Fruit fly (Drosophila melanogaster) whole organism, embryonic: ENCODE data around the gene CG9628.

ENCODE experiments used
- Bdp1 ChIP-seq: fragments of 200-800 bp; sonication (Bioruptor generic); optimal IDR thresholded peaks from 3 replicates; lab custom pipeline; 2016; ENCODE audit warnings: missing biosample characterization, missing genetic modification characterization
- Bteb2 ChIP-seq: fragments of 200-800 bp; sonication (Bioruptor generic); optimal IDR thresholded peaks from 2 replicates; lab custom pipeline; 2016; ENCODE audit warnings: missing biosample characterization, missing genetic modification characterization
- CG10431 ChIP-seq: fragments of 200-800 bp; sonication (Bioruptor generic); optimal IDR thresholded peaks from 3 replicates; lab custom pipeline; 2018; ENCODE audit warnings: missing biosample characterization, mild to moderate bottlenecking, missing genetic modification characterization
- CG10959 ChIP-seq: fragments of 200-800 bp; sonication (Bioruptor generic); IDR thresholded peaks from 2 replicates; pipeline ENCODE4 v1.3.6; 2022; ENCODE audit warnings: missing biosample characterization, missing genetic modification characterization
- CG11398 ChIP-seq: fragments of 200-800 bp; sonication (Bioruptor generic); optimal IDR thresholded peaks from 2 replicates; lab custom pipeline; 2016; ENCODE audit warnings: missing biosample characterization, missing genetic modification characterization
- CG11504 ChIP-seq: fragments of 200-800 bp; sonication (Bioruptor generic); optimal IDR thresholded peaks from 3 replicates; lab custom pipeline; 2019; ENCODE audit warnings: missing biosample characterization, mild to moderate bottlenecking, missing genetic modification characterization, moderate library complexity
- CG14860 ChIP-seq: fragments of 200-800 bp; sonication (Bioruptor generic); IDR thresholded peaks from 3 replicates; pipeline ENCODE4 v1.3.6; 2022; ENCODE audit warnings: missing biosample characterization, missing genetic modification characterization; ENCODE audit not compliant: partially characterized antibody
- CG14965 ChIP-seq: fragments of 200-800 bp; sonication (Bioruptor generic); optimal IDR thresholded peaks from 2 replicates; lab custom pipeline; 2016; ENCODE audit warnings: missing biosample characterization, missing genetic modification characterization, borderline replicate concordance
- CG15269 ChIP-seq: fragments of 200-800 bp; sonication (Bioruptor generic); optimal IDR thresholded peaks from 2 replicates; lab custom pipeline; 2018; ENCODE audit warnings: missing biosample characterization, mild to moderate bottlenecking, missing genetic modification characterization, moderate library complexity
- CG15514 ChIP-seq: fragments of 200-800 bp; sonication (Bioruptor generic); optimal IDR thresholded peaks from 3 replicates; lab custom pipeline; 2017; ENCODE audit warnings: missing biosample characterization, missing genetic modification characterization, mild to moderate bottlenecking, moderate library complexity, missing genetic modification reagents
- CG2202 ChIP-seq: fragments of 200-800 bp; sonication (Bioruptor generic); optimal IDR thresholded peaks from 2 replicates; lab custom pipeline; 2018; ENCODE audit warnings: missing biosample characterization, mild to moderate bottlenecking, missing genetic modification characterization
- CG3407 ChIP-seq: fragments of 200-800 bp; sonication (Bioruptor generic); optimal IDR thresholded peaks from 2 replicates; lab custom pipeline; 2018; ENCODE audit warnings: missing biosample characterization, mild to moderate bottlenecking, missing genetic modification characterization
- CG3726 ChIP-seq: fragments of 200-800 bp; sonication (Bioruptor generic); IDR thresholded peaks from 3 replicates; pipeline ENCODE4, ENCODE4 v1.3.6; 2022; ENCODE audit warnings: missing biosample characterization, missing genetic modification characterization
- CG4424 ChIP-seq: fragments of 200-800 bp; sonication (Bioruptor generic); optimal IDR thresholded peaks from 3 replicates; lab custom pipeline; 2016; ENCODE audit warnings: missing biosample characterization, missing genetic modification characterization
- CG5953 ChIP-seq: fragments of 200-800 bp; sonication (Bioruptor generic); IDR thresholded peaks from 2 replicates; pipeline ENCODE4 v1.3.6; 2022; ENCODE audit warnings: missing biosample characterization, missing genetic modification characterization
- CG6683 ChIP-seq: fragments of 200-800 bp; sonication (Bioruptor generic); optimal IDR thresholded peaks from 2 replicates; lab custom pipeline; 2017; ENCODE audit warnings: missing biosample characterization, mild to moderate bottlenecking, missing genetic modification characterization, missing genetic modification reagents
- CG7271 ChIP-seq: fragments of 200-800 bp; sonication (Bioruptor generic); optimal IDR thresholded peaks from 2 replicates; lab custom pipeline; 2018; ENCODE audit warnings: missing biosample characterization, mild to moderate bottlenecking, missing genetic modification characterization, moderate library complexity
- CG7987 ChIP-seq: fragments of 200-800 bp; sonication (Bioruptor generic); optimal IDR thresholded peaks from 2 replicates; lab custom pipeline; 2018; ENCODE audit warnings: missing biosample characterization, mild to moderate bottlenecking, missing genetic modification characterization, moderate library complexity
- CG8089 ChIP-seq: fragments of 200-800 bp; sonication (Bioruptor generic); optimal IDR thresholded peaks from 3 replicates; lab custom pipeline; 2016; ENCODE audit warnings: missing biosample characterization, missing genetic modification characterization
- CkIIα-i1 ChIP-seq: fragments of 200-800 bp; sonication (Bioruptor generic); IDR thresholded peaks from 2 replicates; pipeline ENCODE4 v1.3.6; 2022; ENCODE audit warnings: missing biosample characterization, missing genetic modification characterization
- Dip3 ChIP-seq: fragments of 200-800 bp; sonication (Bioruptor generic); optimal IDR thresholded peaks from 3 replicates; lab custom pipeline; 2016; ENCODE audit warnings: missing biosample characterization, missing genetic modification characterization
- Dref ChIP-seq: fragments of 200-800 bp; sonication (Bioruptor generic); IDR thresholded peaks from 2 replicates; pipeline ENCODE4 v1.3.6; 2022; ENCODE audit warnings: missing biosample characterization, missing genetic modification characterization
- Gsc ChIP-seq: fragments of 200-800 bp; sonication (Bioruptor generic); IDR thresholded peaks from 2 replicates; pipeline ENCODE4 v1.3.6; 2022; ENCODE audit warnings: missing biosample characterization, missing genetic modification characterization
- Hr3 ChIP-seq: fragments of 200-800 bp; sonication (Bioruptor generic); optimal IDR thresholded peaks from 3 replicates; lab custom pipeline; 2016; ENCODE audit warnings: missing biosample characterization, missing genetic modification characterization
- MBD-R2 ChIP-seq: fragments of 200-800 bp; sonication (Bioruptor generic); IDR thresholded peaks from 2 replicates; pipeline ENCODE4 v1.3.6; 2022; ENCODE audit warnings: missing biosample characterization, missing genetic modification characterization
- Mes4 ChIP-seq: fragments of 200-800 bp; sonication (Bioruptor generic); optimal IDR thresholded peaks from 2 replicates; lab custom pipeline; 2016; ENCODE audit warnings: missing biosample characterization, missing genetic modification characterization
- Mrtf ChIP-seq: fragments of 200-800 bp; sonication (Bioruptor generic); IDR thresholded peaks from 3 replicates; pipeline ENCODE4 v1.3.6; 2022; ENCODE audit warnings: missing biosample characterization, missing genetic modification characterization
- Opbp ChIP-seq: fragments of 200-800 bp; sonication (Bioruptor generic); IDR thresholded peaks from 3 replicates; pipeline ENCODE4 v1.3.6; 2022; ENCODE audit warnings: missing biosample characterization, missing genetic modification characterization; ENCODE audit not compliant: partially characterized antibody
- Optix ChIP-seq: fragments of 200-800 bp; sonication (Bioruptor generic); IDR thresholded peaks from 3 replicates; pipeline ENCODE4 v1.3.6; 2022; ENCODE audit warnings: missing biosample characterization, missing genetic modification characterization
- Stat92E ChIP-seq, 3 experiments: fragments of >200 bp in 2 of 3; fragments of 200-800 bp in 1 of 3; sonication (Bioruptor generic) in 1 of 3; optimal IDR thresholded peaks; 2 replicates each; lab custom pipeline; 2017 to 2019; ENCODE audit warnings: missing biosample characterization in 3 of 3, missing genetic modification characterization in 3 of 3, mild to moderate bottlenecking in 1 of 3, moderate library complexity in 1 of 3
- Usf ChIP-seq: fragments of 200-800 bp; sonication (Bioruptor generic); optimal IDR thresholded peaks from 2 replicates; lab custom pipeline; 2017; ENCODE audit warnings: missing genotype, missing biosample characterization, missing genetic modification characterization
- ap ChIP-seq: fragments of 200-800 bp; sonication (Bioruptor generic); IDR thresholded peaks from 2 replicates; pipeline ENCODE4 v1.3.6; 2022; ENCODE audit warnings: missing biosample characterization, missing genetic modification characterization
- bbx ChIP-seq: fragments of 200-800 bp; sonication (Bioruptor generic); IDR thresholded peaks from 2 replicates; pipeline ENCODE4 v1.3.6; 2022; ENCODE audit warnings: missing biosample characterization, missing genetic modification characterization; ENCODE audit not compliant: partially characterized antibody
- corto ChIP-seq: fragments of 200-800 bp; sonication (Bioruptor generic); optimal IDR thresholded peaks from 2 replicates; lab custom pipeline; 2016; ENCODE audit warnings: missing biosample characterization, mild to moderate bottlenecking, missing genetic modification characterization, moderate library complexity
- esg ChIP-seq: fragments of 200-800 bp; sonication (Bioruptor generic); conservative IDR thresholded peaks from 2 replicates; pipeline ENCODE4 v1.3.6; 2022; ENCODE audit warnings: missing biosample characterization, missing genetic modification characterization
- jigr1 ChIP-seq: fragments of 200-800 bp; sonication (Bioruptor generic); IDR thresholded peaks from 3 replicates; pipeline ENCODE4 v1.3.6; 2022; ENCODE audit warnings: missing biosample characterization, missing genetic modification characterization
- kah ChIP-seq: fragments of 200-800 bp; sonication (Bioruptor generic); optimal IDR thresholded peaks from 2 replicates; lab custom pipeline; 2018; ENCODE audit warnings: missing biosample characterization, mild to moderate bottlenecking, missing genetic modification characterization
- kni ChIP-seq: fragments of 200-800 bp; sonication (Bioruptor generic); optimal IDR thresholded peaks from 3 replicates; lab custom pipeline; 2017; ENCODE audit warnings: mild to moderate bottlenecking, missing biosample characterization, missing genetic modification reagents, missing genetic modification characterization
- lab ChIP-seq: fragments of 200-800 bp; sonication (Bioruptor generic); optimal IDR thresholded peaks from 3 replicates; lab custom pipeline; 2017; ENCODE audit warnings: missing biosample characterization, missing genetic modification characterization, mild to moderate bottlenecking, moderate library complexity, missing genetic modification reagents
- ranshi ChIP-seq: fragments of 200-800 bp; sonication (Bioruptor generic); IDR thresholded peaks from 2 replicates; pipeline ENCODE4 v1.3.6; 2022; ENCODE audit warnings: missing biosample characterization, missing genetic modification characterization
- run ChIP-seq: fragments of 200-800 bp; sonication (Bioruptor generic); optimal IDR thresholded peaks from 3 replicates; lab custom pipeline; 2018; ENCODE audit warnings: missing biosample characterization, mild to moderate bottlenecking, missing genetic modification characterization
- sc ChIP-seq, 3 experiments: fragments of >200 bp in 2 of 3; fragments of 200-800 bp in 1 of 3; sonication (Bioruptor generic) in 1 of 3; optimal IDR thresholded peaks; 2 replicates in 2 of 3; 3 replicates in 1 of 3; lab custom pipeline; 2017; ENCODE audit warnings: mild to moderate bottlenecking in 1 of 3, missing biosample characterization in 1 of 3, missing genetic modification characterization in 1 of 3, missing genetic modification reagents in 1 of 3
- seq ChIP-seq: fragments of 200-800 bp; sonication (Bioruptor generic); IDR thresholded peaks from 2 replicates; pipeline ENCODE4 v1.3.6; 2022; ENCODE audit warnings: missing biosample characterization, missing genetic modification characterization
- tgo ChIP-seq: fragments of 200-800 bp; sonication (Bioruptor generic); IDR thresholded peaks from 3 replicates; pipeline ENCODE4 v1.3.6; 2022; ENCODE audit warnings: missing biosample characterization, missing genetic modification characterization
- toy ChIP-seq: fragments of 200-800 bp; sonication (Bioruptor generic); IDR thresholded peaks from 2 replicates; pipeline ENCODE4 v1.3.6; 2022; ENCODE audit warnings: missing biosample characterization, missing genetic modification characterization
- trem ChIP-seq: fragments of 200-800 bp; optimal IDR thresholded peaks from 3 replicates; lab custom pipeline; 2019; ENCODE audit warnings: missing biosample characterization, mild to moderate bottlenecking, missing genetic modification characterization, moderate library complexity
- zen2 ChIP-seq: fragments of 200-800 bp; sonication (Bioruptor generic); IDR thresholded peaks from 3 replicates; pipeline ENCODE4 v1.3.6; 2022; ENCODE audit warnings: missing biosample characterization, missing genetic modification characterization; ENCODE audit not compliant: partially characterized antibody
- zf30C ChIP-seq: fragments of 200-800 bp; sonication (Bioruptor generic); optimal IDR thresholded peaks from 3 replicates; lab custom pipeline; 2018; ENCODE audit warnings: missing biosample characterization, mild to moderate bottlenecking, missing genetic modification characterization
- zfh1 ChIP-seq: fragments of 200-800 bp; sonication (Bioruptor generic); IDR thresholded peaks from 3 replicates; pipeline ENCODE4 v1.3.6; 2022; ENCODE audit warnings: missing biosample characterization, missing genetic modification characterization

CG9628 gene

DNA sequence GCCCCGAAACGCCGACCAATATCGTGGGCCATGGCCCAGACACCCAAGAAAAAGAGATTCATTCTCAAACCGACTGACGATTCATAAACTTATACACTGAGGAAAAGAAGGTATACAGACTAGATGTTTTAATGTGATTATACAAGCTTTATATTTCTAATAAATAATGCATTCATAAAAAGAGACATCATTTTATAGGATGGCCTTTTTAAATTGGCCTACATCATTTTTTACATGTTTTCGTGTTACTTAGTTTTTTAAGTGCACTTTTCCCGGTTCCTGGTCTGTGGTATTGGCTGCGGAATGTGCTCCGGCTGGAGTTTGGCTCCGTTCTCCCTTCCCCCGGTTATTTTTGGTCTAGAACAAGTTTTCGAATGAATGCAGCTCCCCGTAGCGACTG lies 30.0 kb downstream of the CG9628 start (continued):
- TF ChIP-seq esg (GFP tag; lab: Robert Waterston, UW) (peak; percentile 51), CkIIα-i1 (GFP tag; lab: Robert Waterston, UW) (no peak), CG15514 (GFP tag; lab: Kevin White, UChicago) (peak; percentile 15), CG2202 (tag; lab: Kevin White, UChicago) (peak; percentile 90), zfh1 (GFP tag; lab: Robert Waterston, UW) (peak; percentile 77; the same call in 2 of the 3 replicates), Opbp (GFP tag; lab: Robert Waterston, UW) (no peak), CG7987 (GFP tag; lab: Kevin White, UChicago) (no peak), CG4424 (GFP tag; lab: Kevin White, UChicago) (peak; percentile 86), CG15269 (tag; lab: Kevin White, UChicago) (peak; percentile 47), Usf (GFP tag; lab: Kevin White, UChicago) (peak; percentile 30), zf30C (GFP tag; lab: Kevin White, UChicago) (peak; percentile 54), Mrtf (GFP tag; lab: Robert Waterston, UW) (no peak; the same call in 2 of the 3 replicates), CG3726 (GFP tag; lab: Robert Waterston, UW) (peak; percentile 41; the same call in 1 of the 3 replicates), CG5953 (GFP tag; lab: Robert Waterston, UW) (peak; percentile 21; the same call in 1 of the 2 replicates), CG10959 (GFP tag; lab: Robert Waterston, UW) (peak; percentile 80), CG14965 (peak; percentile 5), CG8089 (peak; percentile 54), Optix (no peak), tgo (GFP tag; lab: Robert Waterston, UW) (peak; percentile 48; the same call in 2 of the 3 replicates), zen2 (no peak), MBD-R2 (GFP tag; lab: Robert Waterston, UW) (0 out of 2 replicates have a peak, but pooled peaks have one; percentile 16), CG10431 (peak; percentile 83), lab (GFP tag; lab: Kevin White, UChicago) (peak; percentile 67), seq (GFP tag; lab: Robert Waterston, UW) (no peak), CG6683 (peak; percentile 51), jigr1 (GFP tag; lab: Robert Waterston, UW) (no peak), CG3407 (peak; percentile 68), ranshi (GFP tag; lab: Robert Waterston, UW) (peak; percentile 72; the same call in 1 of the 2 replicates), CG11504 (tag; lab: Kevin White, UChicago) (peak; percentile 76), bbx (no peak), Mes4 (GFP tag; lab: Kevin White, UChicago) (peak; percentile 68), Dref (no peak), kah (GFP tag; lab: Kevin White, UChicago) (no peak), Bdp1 (GFP tag; lab: Kevin White, UChicago) (peak; percentile 35), trem (tag; lab: Kevin White, UChicago) (peak; percentile 89), Dip3 (GFP tag; lab: Kevin White, UChicago) (peak; percentile 25), corto (GFP tag; lab: Kevin White, UChicago) (peak; percentile 63), sc (optimal IDR thresholded peaks at IDR 0.05; lab: Kevin White, UChicago) (no peak), sc (GFP tag; optimal IDR thresholded peaks at IDR 0.05; lab: Kevin White, UChicago) (peak; percentile 87), Hr3 (GFP tag; lab: Kevin White, UChicago) (peak; percentile 79), Gsc (no peak), kni (GFP tag; lab: Kevin White, UChicago) (peak; percentile 30), CG14860 (GFP tag; lab: Robert Waterston, UW) (no peak), Bteb2 (GFP tag; lab: Kevin White, UChicago) (peak; percentile 31), ap (peak; percentile 59; the same call in 1 of the 2 replicates), CG7271 (tag; lab: Kevin White, UChicago) (peak; percentile 35), Stat92E (GFP tag; optimal IDR thresholded peaks at IDR 0.05; lab: Kevin White, UChicago) (peak in 1 of 3 experiments; percentile 75), toy (no peak), CG11398 (GFP tag; lab: Kevin White, UChicago) (peak; percentile 76), run (peak; percentile 58)
